Worm (Caenorhabditis elegans) whole organism, early embryonic: Measurements from ENCODE around the gene str-52.

Experiments
- ama-1 ChIP-seq: fragments of 150-350 bp; optimal IDR thresholded peaks from 2 replicates; lab custom pipeline; 2014
- hnd-1 ChIP-seq: sonication (generic microtip); optimal IDR thresholded peaks from 2 replicates; lab custom pipeline; 2016; ENCODE audit warnings: missing genetic modification characterization, missing compliant biosample characterization
- tbx-37 ChIP-seq: fragments of 200-800 bp; sonication (Bioruptor generic); conservative IDR thresholded peaks from 2 replicates; pipeline ENCODE4 v1.3.6; 2022; ENCODE audit warnings: missing genetic modification reagents, missing genetic modification characterization, missing compliant biosample characterization

DNA sequence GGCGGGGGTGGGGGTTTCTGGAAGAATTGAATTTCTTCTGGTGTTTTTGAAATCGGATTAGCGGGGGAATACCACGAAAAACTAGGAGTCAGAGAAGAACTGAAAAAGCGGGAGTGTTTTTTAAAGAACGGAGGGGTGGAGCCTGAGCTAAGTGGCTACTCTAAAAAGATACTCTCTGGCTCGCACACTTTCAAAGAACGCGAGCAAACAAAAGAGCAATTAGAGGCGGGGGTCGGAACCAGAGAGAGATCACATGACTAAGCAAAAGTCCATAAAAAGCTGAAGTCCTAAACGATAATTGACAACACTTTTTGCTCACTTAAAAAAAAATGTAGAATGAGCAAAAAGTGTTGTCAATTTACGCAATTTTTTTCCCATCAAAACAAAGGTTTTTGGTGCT is 11.6 kb downstream of the str-52 start:
- TF ChIP-seq tbx-37 (GFP tag; lab: Robert Waterston, UW) (no peak), ama-1 (lab: Kevin White, UChicago) (no peak), hnd-1 (tag; lab: Kevin White, UChicago) (no peak)
